Fruit fly (Drosophila melanogaster) whole organism, embryonic: ENCODE data around the gene CG32379.

Source experiments
- Aef1 ChIP-seq: fragments of 200-800 bp; sonication (Bioruptor generic); IDR thresholded peaks from 3 replicates; pipeline ENCODE4 v1.3.6; 2022; ENCODE audit warnings: missing biosample characterization, missing genetic modification characterization
- BtbVII ChIP-seq: fragments of 200-800 bp; sonication (Bioruptor generic); optimal IDR thresholded peaks from 3 replicates; lab custom pipeline; 2017; ENCODE audit warnings: missing biosample characterization, mild to moderate bottlenecking, missing genetic modification characterization
- CG10274 ChIP-seq: fragments of 200-800 bp; sonication (Bioruptor generic); optimal IDR thresholded peaks from 3 replicates; lab custom pipeline; 2017; ENCODE audit warnings: missing biosample characterization, mild to moderate bottlenecking, missing genetic modification characterization
- CG12155 ChIP-seq: fragments of 200-800 bp; sonication (Bioruptor generic); optimal IDR thresholded peaks from 3 replicates; lab custom pipeline; 2016; ENCODE audit warnings: missing biosample characterization, missing genetic modification characterization
- CG12942 ChIP-seq: fragments of 200-800 bp; sonication (Bioruptor generic); optimal IDR thresholded peaks from 3 replicates; lab custom pipeline; 2016; ENCODE audit warnings: missing biosample characterization, missing genetic modification characterization
- CG14860 ChIP-seq: fragments of 200-800 bp; sonication (Bioruptor generic); IDR thresholded peaks from 3 replicates; pipeline ENCODE4 v1.3.6; 2022; ENCODE audit warnings: missing biosample characterization, missing genetic modification characterization; ENCODE audit not compliant: partially characterized antibody
- CG14965 ChIP-seq: fragments of 200-800 bp; sonication (Bioruptor generic); optimal IDR thresholded peaks from 2 replicates; lab custom pipeline; 2016; ENCODE audit warnings: missing biosample characterization, missing genetic modification characterization, borderline replicate concordance
- CG17361 ChIP-seq: fragments of 200-800 bp; sonication (Bioruptor generic); IDR thresholded peaks from 3 replicates; pipeline ENCODE4 v1.3.6; 2022; ENCODE audit warnings: missing biosample characterization, missing genetic modification characterization
- CG1792 ChIP-seq: fragments of 200-800 bp; sonication (Bioruptor generic); optimal IDR thresholded peaks from 2 replicates; lab custom pipeline; 2016; ENCODE audit warnings: missing biosample characterization, missing genetic modification characterization
- CG30431 ChIP-seq: fragments of 200-800 bp; sonication (Bioruptor generic); optimal IDR thresholded peaks from 2 replicates; lab custom pipeline; 2017; ENCODE audit warnings: missing biosample characterization, missing genetic modification characterization
- CG3726 ChIP-seq: fragments of 200-800 bp; sonication (Bioruptor generic); IDR thresholded peaks from 3 replicates; pipeline ENCODE4, ENCODE4 v1.3.6; 2022; ENCODE audit warnings: missing biosample characterization, missing genetic modification characterization
- CG3995 ChIP-seq: fragments of 200-800 bp; sonication (Bioruptor generic); optimal IDR thresholded peaks from 3 replicates; lab custom pipeline; 2016; ENCODE audit warnings: missing biosample characterization, missing genetic modification characterization
- CG5180 ChIP-seq: fragments of 200-800 bp; sonication (Bioruptor generic); optimal IDR thresholded peaks from 3 replicates; lab custom pipeline; 2017; ENCODE audit warnings: missing biosample characterization, missing genetic modification characterization, mild to moderate bottlenecking, moderate library complexity, missing genetic modification reagents
- CG6254 ChIP-seq: fragments of 200-800 bp; sonication (Bioruptor generic); optimal IDR thresholded peaks from 3 replicates; lab custom pipeline; 2017; ENCODE audit warnings: mild to moderate bottlenecking, missing biosample characterization, missing genetic modification reagents, missing genetic modification characterization
- CG6791 ChIP-seq: fragments of 200-800 bp; sonication (Bioruptor generic); IDR thresholded peaks from 3 replicates; pipeline ENCODE4 v1.3.6; 2022; ENCODE audit warnings: missing biosample characterization, missing genetic modification characterization; ENCODE audit not compliant: partially characterized antibody
- CG7556 ChIP-seq: fragments of 200-800 bp; sonication (Bioruptor generic); optimal IDR thresholded peaks from 2 replicates; lab custom pipeline; 2017; ENCODE audit warnings: missing biosample characterization, mild to moderate bottlenecking, missing genetic modification characterization
- CG7963 ChIP-seq: fragments of 200-800 bp; sonication (Bioruptor generic); IDR thresholded peaks from 3 replicates; pipeline ENCODE4 v1.3.6; 2022; ENCODE audit warnings: missing biosample characterization, missing genetic modification characterization; ENCODE audit not compliant: partially characterized antibody
- CG8359 ChIP-seq: fragments of 200-800 bp; sonication (Bioruptor generic); optimal IDR thresholded peaks from 2 replicates; lab custom pipeline; 2017; ENCODE audit warnings: missing biosample characterization, mild to moderate bottlenecking, missing genetic modification characterization, borderline replicate concordance
- E2f1 ChIP-seq: fragments of 200-800 bp; sonication (Bioruptor generic); IDR thresholded peaks from 2 replicates; pipeline ENCODE4 v1.3.6; 2022; ENCODE audit warnings: missing biosample characterization, missing genetic modification characterization
- E2f2 ChIP-seq: fragments of 200-800 bp; sonication (Bioruptor generic); IDR thresholded peaks from 2 replicates; pipeline ENCODE4 v1.3.6; 2022; ENCODE audit warnings: missing biosample characterization, missing genetic modification characterization
- Fer3 ChIP-seq: fragments of 200-800 bp; sonication (Bioruptor generic); optimal IDR thresholded peaks from 2 replicates; lab custom pipeline; 2018; ENCODE audit warnings: missing biosample characterization, mild to moderate bottlenecking, missing genetic modification characterization, moderate library complexity
- HHEX ChIP-seq: fragments of 200-800 bp; sonication (Bioruptor generic); optimal IDR thresholded peaks from 3 replicates; lab custom pipeline; 2017; ENCODE audit warnings: missing biosample characterization, mild to moderate bottlenecking, missing genetic modification characterization, missing genetic modification reagents
- Hr51 ChIP-seq, 2 experiments: fragments of 200-800 bp; sonication (Bioruptor generic); optimal IDR thresholded peaks; 2 replicates in 1 of 2; 3 replicates in 1 of 2; lab custom pipeline; 2016 to 2018; ENCODE audit warnings: missing biosample characterization in 2 of 2, missing genetic modification characterization in 2 of 2, mild to moderate bottlenecking in 1 of 2, moderate library complexity in 1 of 2
- Kr ChIP-seq: fragments of 200-800 bp; sonication (Bioruptor generic); optimal IDR thresholded peaks from 2 replicates; lab custom pipeline; 2017; ENCODE audit warnings: missing biosample characterization, mild to moderate bottlenecking, missing genetic modification characterization
- MESR4 ChIP-seq: fragments of 200-800 bp; sonication (Bioruptor generic); optimal IDR thresholded peaks from 2 replicates; lab custom pipeline; 2018; ENCODE audit warnings: missing biosample characterization, mild to moderate bottlenecking, missing genetic modification characterization, moderate library complexity
- Mes4 ChIP-seq: fragments of 200-800 bp; sonication (Bioruptor generic); optimal IDR thresholded peaks from 2 replicates; lab custom pipeline; 2016; ENCODE audit warnings: missing biosample characterization, missing genetic modification characterization
- Poxn ChIP-seq: fragments of 200-800 bp; sonication (Bioruptor generic); IDR thresholded peaks from 2 replicates; pipeline ENCODE4 v1.3.6; 2022; ENCODE audit warnings: missing biosample characterization, missing genetic modification characterization
- Scr ChIP-seq: fragments of 200-800 bp; sonication (Bioruptor generic); IDR thresholded peaks from 2 replicates; pipeline ENCODE4 v1.3.6; 2022; ENCODE audit warnings: missing biosample characterization, missing genetic modification characterization; ENCODE audit not compliant: partially characterized antibody
- Sox102F ChIP-seq: fragments of 200-800 bp; sonication (Bioruptor generic); optimal IDR thresholded peaks from 2 replicates; lab custom pipeline; 2018; ENCODE audit warnings: missing biosample characterization, mild to moderate bottlenecking, missing genetic modification characterization, moderate library complexity
- Trl ChIP-seq, 3 experiments: fragments of >200 bp in 2 of 3; fragments of 200-800 bp in 1 of 3; sonication (Bioruptor generic) in 1 of 3; optimal IDR thresholded peaks; 2 replicates in 1 of 3; 3 replicates in 2 of 3; lab custom pipeline; 2016 to 2017; ENCODE audit warnings: missing biosample characterization in 1 of 3, missing genetic modification characterization in 1 of 3
- ara ChIP-seq: fragments of 200-800 bp; sonication (Bioruptor generic); IDR thresholded peaks from 2 replicates; pipeline ENCODE4 v1.3.6; 2022; ENCODE audit warnings: missing biosample characterization, missing genetic modification characterization
- ase ChIP-seq: fragments of 200-800 bp; sonication (Bioruptor generic); IDR thresholded peaks from 3 replicates; pipeline ENCODE4 v1.3.6; 2022; ENCODE audit warnings: missing biosample characterization, missing genetic modification characterization
- ato ChIP-seq: fragments of 200-800 bp; sonication (Bioruptor generic); IDR thresholded peaks from 2 replicates; pipeline ENCODE4 v1.3.6; 2022; ENCODE audit warnings: missing biosample characterization, missing genetic modification characterization; ENCODE audit not compliant: partially characterized antibody
- bsh ChIP-seq, 2 experiments: fragments of 200-800 bp; sonication (Bioruptor generic); optimal IDR thresholded peaks; 2 replicates each; lab custom pipeline; 2017 to 2018; ENCODE audit warnings: mild to moderate bottlenecking in 2 of 2, missing biosample characterization in 2 of 2, missing genetic modification characterization in 2 of 2, moderate library complexity in 1 of 2
- cas ChIP-seq: fragments of 200-800 bp; sonication (Bioruptor generic); IDR thresholded peaks from 2 replicates; pipeline ENCODE4 v1.3.6; 2022; ENCODE audit warnings: missing biosample characterization, missing genetic modification characterization
- gt ChIP-seq: fragments of 200-800 bp; sonication (Bioruptor generic); IDR thresholded peaks from 2 replicates; pipeline ENCODE4 v1.3.6; 2022; ENCODE audit warnings: missing biosample characterization, missing genetic modification characterization
- h ChIP-seq: fragments of >200 bp; optimal IDR thresholded peaks from 2 replicates; lab custom pipeline; 2017
- inv ChIP-seq: fragments of 200-800 bp; sonication (Bioruptor generic); IDR thresholded peaks from 2 replicates; pipeline ENCODE4 v1.3.6; 2022; ENCODE audit warnings: missing biosample characterization, missing genetic modification characterization; ENCODE audit not compliant: partially characterized antibody
- ken ChIP-seq: fragments of 200-800 bp; sonication (Bioruptor generic); IDR thresholded peaks from 3 replicates; pipeline ENCODE4 v1.3.6; 2022; ENCODE audit warnings: missing biosample characterization, missing genetic modification characterization
- lab ChIP-seq: fragments of 200-800 bp; sonication (Bioruptor generic); optimal IDR thresholded peaks from 3 replicates; lab custom pipeline; 2017; ENCODE audit warnings: missing biosample characterization, missing genetic modification characterization, mild to moderate bottlenecking, moderate library complexity, missing genetic modification reagents
- mirr ChIP-seq: fragments of 200-800 bp; sonication (Bioruptor generic); optimal IDR thresholded peaks from 3 replicates; lab custom pipeline; 2018; ENCODE audit warnings: missing biosample characterization, mild to moderate bottlenecking, missing genetic modification characterization
- otp ChIP-seq: fragments of 200-800 bp; sonication (Bioruptor generic); IDR thresholded peaks from 3 replicates; pipeline ENCODE4, ENCODE4 v1.3.6; 2022; ENCODE audit warnings: missing biosample characterization, missing genetic modification characterization
- pnt ChIP-seq: fragments of 200-800 bp; sonication (Bioruptor generic); optimal IDR thresholded peaks from 3 replicates; lab custom pipeline; 2016; ENCODE audit warnings: missing biosample characterization, missing genetic modification characterization
- salm ChIP-seq: fragments of 200-800 bp; sonication (Bioruptor generic); optimal IDR thresholded peaks from 2 replicates; lab custom pipeline; 2018; ENCODE audit warnings: missing biosample characterization, mild to moderate bottlenecking, missing genetic modification characterization
- sug ChIP-seq: fragments of 200-800 bp; optimal IDR thresholded peaks from 2 replicates; lab custom pipeline; 2019; ENCODE audit warnings: missing biosample characterization, mild to moderate bottlenecking, missing genetic modification characterization, moderate library complexity
- tap ChIP-seq: fragments of 200-800 bp; optimal IDR thresholded peaks from 3 replicates; lab custom pipeline; 2019; ENCODE audit warnings: missing biosample characterization, mild to moderate bottlenecking, missing genetic modification characterization, moderate library complexity
- zfh2 ChIP-seq: fragments of 200-800 bp; sonication (Bioruptor generic); optimal IDR thresholded peaks from 2 replicates; lab custom pipeline; 2016; ENCODE audit warnings: missing biosample characterization, missing genetic modification characterization

The CG32379 gene

dm6 chr3L:7434715-7435653, 38.8 kb downstream of the CG32379 start, which contains the start of gene Rac2 (continued):
- TF ChIP-seq gt (GFP tag; lab: Robert Waterston, UW) (no peak), CG7556 (no peak), pnt (GFP tag; lab: Kevin White, UChicago) (peak; percentile 24), CG6254 (peak; percentile 35), Fer3 (tag; lab: Kevin White, UChicago) (no peak), CG14860 (GFP tag; lab: Robert Waterston, UW) (no peak), CG12942 (GFP tag; lab: Kevin White, UChicago) (no peak), MESR4 (peak; percentile 14), cas (GFP tag; lab: Robert Waterston, UW) (no peak), CG3995 (no peak), Kr (no peak), CG17361 (GFP tag; lab: Robert Waterston, UW) (peak; percentile 44; the same call in 1 of the 3 replicates), salm (tag; lab: Kevin White, UChicago) (peak; percentile 7), Mes4 (GFP tag; lab: Kevin White, UChicago) (no peak), CG12155 (GFP tag; lab: Kevin White, UChicago) (peak; percentile 30), CG6791 (GFP tag; lab: Robert Waterston, UW) (peak; percentile 57; the same call in 1 of the 3 replicates), otp (GFP tag; lab: Robert Waterston, UW) (peak; percentile 51; the same call in 1 of the 3 replicates), E2f2 (peak; percentile 40; the same call in 1 of the 2 replicates), Sox102F (GFP tag; lab: Kevin White, UChicago) (no peak), mirr (GFP tag; lab: Kevin White, UChicago) (peak; percentile 48), CG5180 (GFP tag; lab: Kevin White, UChicago) (no peak), Scr (GFP tag; lab: Robert Waterston, UW) (peak; percentile 51), CG30431 (no peak), ara (GFP tag; lab: Robert Waterston, UW) (0 out of 2 replicates have a peak, but pooled peaks have one; percentile 20), HHEX (GFP tag; lab: Kevin White, UChicago) (no peak), CG10274 (no peak), zfh2 (no peak), bsh (GFP tag; optimal IDR thresholded peaks at IDR 0.05; lab: Kevin White, UChicago) (peak; percentile 14 to 24), ato (GFP tag; lab: Robert Waterston, UW) (no peak), CG1792 (GFP tag; lab: Kevin White, UChicago) (no peak), BtbVII (GFP tag; lab: Kevin White, UChicago) (peak; percentile 26), Aef1 (GFP tag; lab: Robert Waterston, UW) (peak; percentile 74), Trl (optimal IDR thresholded peaks at IDR 0.05; lab: Kevin White, UChicago) (peak; percentile 95), Trl (GFP tag; optimal IDR thresholded peaks at IDR 0.05; lab: Kevin White, UChicago) (peak; percentile 77), sug (tag; lab: Kevin White, UChicago) (peak; percentile 54), ase (GFP tag; lab: Robert Waterston, UW) (no peak), CG7963 (GFP tag; lab: Robert Waterston, UW) (no peak), ken (0 out of 3 replicates have a peak, but pooled peaks have one; percentile 4), h (lab: Kevin White, UChicago) (no peak), CG14965 (GFP tag; lab: Kevin White, UChicago) (no peak), Poxn (GFP tag; lab: Robert Waterston, UW) (no peak), CG8359 (peak; percentile 22), Hr51 (GFP tag; optimal IDR thresholded peaks at IDR 0.05; lab: Kevin White, UChicago) (no peak), inv (GFP tag; lab: Robert Waterston, UW) (peak; percentile 21; the same call in 1 of the 2 replicates), CG3726 (GFP tag; lab: Robert Waterston, UW) (no peak), E2f1 (no peak), tap (tag; lab: Kevin White, UChicago) (no peak), lab (GFP tag; lab: Kevin White, UChicago) (peak; percentile 49)
